Worm (Caenorhabditis elegans): ENCODE results near the gene F08D12.7.

DNA sequence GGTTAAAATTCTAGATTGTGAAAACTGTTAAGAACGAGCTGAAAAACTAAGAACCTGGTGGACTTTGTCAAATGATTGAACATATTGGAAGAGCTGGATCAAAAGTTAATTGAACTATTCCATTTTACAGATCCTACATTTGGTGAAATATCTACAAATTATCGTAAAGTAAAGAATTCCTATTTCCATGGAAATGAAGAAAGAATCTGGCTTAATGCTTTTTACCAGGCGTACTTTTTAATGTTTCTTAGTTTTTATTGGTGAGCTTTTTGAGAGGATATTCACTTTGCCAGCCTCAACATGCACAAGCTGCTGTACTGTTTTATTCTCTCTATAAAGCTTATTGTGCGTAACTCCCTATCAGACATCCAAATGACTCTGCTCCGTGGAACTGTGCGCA is 8.9 kb upstream of the F08D12.7 start, which contains the start of gene F08D12.4:
- TF ChIP-seq B0310.2 (tag; optimal IDR thresholded peaks at IDR 0.05) (no peak), flt-1 (GFP tag; IDR thresholded peaks at IDR 0.05) (no peak), aly-1 (tag; optimal IDR thresholded peaks at IDR 0.05) (no peak)
